Fruit fly (Drosophila melanogaster): Measurements from ENCODE around the gene CG3402.

Gene CG3402

DNA sequence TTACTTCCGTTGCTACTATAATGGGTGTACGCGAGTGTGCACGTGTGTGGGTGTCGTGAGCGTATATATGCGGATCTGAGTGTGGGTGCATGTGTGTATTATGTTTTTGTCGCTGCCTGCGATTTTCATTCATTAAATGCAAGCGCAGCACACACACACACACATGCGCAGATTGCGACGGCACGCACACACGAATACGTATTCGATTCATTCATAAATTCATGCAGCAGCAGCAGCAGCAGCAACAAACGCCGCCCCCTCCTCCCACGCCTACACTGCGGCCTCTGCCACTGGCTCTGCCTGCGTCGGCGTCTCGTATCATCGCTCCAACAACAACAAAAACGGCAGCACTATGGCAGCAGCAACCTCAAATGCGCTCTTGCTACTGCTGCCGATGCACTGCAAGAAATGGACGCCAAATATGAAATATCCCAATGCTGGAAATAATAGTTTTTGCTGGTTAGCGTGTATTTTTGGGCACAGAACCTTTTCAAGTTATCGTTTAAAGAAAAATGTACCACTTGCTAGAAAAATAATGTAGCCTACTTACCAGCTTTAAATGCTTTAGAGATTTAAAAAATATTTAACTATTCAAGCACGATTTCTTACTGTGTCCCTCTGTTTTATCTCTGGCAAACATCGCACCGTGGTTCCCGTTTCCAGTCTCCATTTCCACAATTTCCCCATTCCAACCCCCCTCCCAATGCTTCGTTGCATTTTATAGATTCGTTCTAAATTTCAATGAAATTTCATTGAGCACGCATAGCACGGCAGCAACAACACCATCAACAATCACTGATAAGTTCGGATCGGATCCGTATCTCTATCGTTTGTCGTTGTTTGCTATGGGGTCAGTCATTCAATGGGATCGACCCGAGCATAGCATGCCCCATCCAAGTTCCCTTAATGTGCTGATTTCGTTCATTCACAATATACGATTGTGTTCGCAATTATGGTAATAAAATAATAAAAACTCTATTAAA, 19.1 kb downstream of the CG3402 start (continued):
- TF ChIP-seq E2f2 (GFP tag; IDR thresholded peaks at IDR 0.05) (peak; percentile 59; the same call in 1 of the 2 replicates), Oaz (GFP tag; IDR thresholded peaks at IDR 0.05) (peak; percentile 5; the same call in 1 of the 2 replicates), CG5953 (GFP tag; IDR thresholded peaks at IDR 0.05) (peak; percentile 78), wdn (GFP tag; IDR thresholded peaks at IDR 0.05) (0 out of 2 replicates have a peak, but pooled peaks have one; percentile 5), sob (GFP tag; IDR thresholded peaks at IDR 0.05) (peak; percentile 67; the same call in 1 of the 2 replicates), CG17829 (tag; optimal IDR thresholded peaks at IDR 0.05) (peak; percentile 90), CG2875 (GFP tag; optimal IDR thresholded peaks at IDR 0.05) (peak; percentile 91), sc (optimal IDR thresholded peaks at IDR 0.05) (no peak), sc (GFP tag; optimal IDR thresholded peaks at IDR 0.05) (peak; percentile 88), emc (GFP tag; optimal IDR thresholded peaks at IDR 0.05) (no peak), lola (GFP tag; optimal IDR thresholded peaks at IDR 0.05) (peak in 1 of 3 experiments; percentile 89), CG33213 (GFP tag; optimal IDR thresholded peaks at IDR 0.05) (peak; percentile 72), Usf (GFP tag; optimal IDR thresholded peaks at IDR 0.05) (peak; percentile 56), dpn (GFP tag; optimal IDR thresholded peaks at IDR 0.05) (peak; percentile 40 to 82), sna (GFP tag; IDR thresholded peaks at IDR 0.05; ENCODE audit: partially characterized antibody) (no peak), CG4282 (GFP tag; optimal IDR thresholded peaks at IDR 0.05) (peak; percentile 12), CG15011 (GFP tag; optimal IDR thresholded peaks at IDR 0.05) (peak; percentile 55), Myb (GFP tag; optimal IDR thresholded peaks at IDR 0.05) (peak; percentile 59), br (optimal IDR thresholded peaks at IDR 0.05) (no peak), Hsf (GFP tag; optimal IDR thresholded peaks at IDR 0.05) (peak; percentile 87), CG12299 (tag; optimal IDR thresholded peaks at IDR 0.05) (peak; percentile 37), insv (GFP tag; optimal IDR thresholded peaks at IDR 0.05) (peak in 1 of 2 experiments; percentile 15), CG8765 (GFP tag; IDR thresholded peaks at IDR 0.05) (peak; percentile 57; the same call in 1 of the 2 replicates), CG4617 (GFP tag; optimal IDR thresholded peaks at IDR 0.05; ENCODE audit: borderline replicate concordance) (peak; percentile 71), slbo (GFP tag; IDR thresholded peaks at IDR 0.05) (peak; percentile 49)

dm6 chr3L:632058-632457, 20.6 kb downstream of the CG3402 start:
- TF ChIP-seq chm (GFP tag; IDR thresholded peaks at IDR 0.05) = 0 out of 2 replicates have a peak, but pooled peaks have one; percentile 23
- no peak for TF ChIP-seq otp (GFP tag; IDR thresholded peaks at IDR 0.05)
- TF ChIP-seq CG12071 (GFP tag; optimal IDR thresholded peaks at IDR 0.05) = no peak
- no peak; the same call in 2 of the 3 replicates for TF ChIP-seq CG2199 (GFP tag; IDR thresholded peaks at IDR 0.05)
- TF ChIP-seq chinmo (GFP tag; IDR thresholded peaks at IDR 0.05; ENCODE audit: partially characterized antibody) = peak; percentile 80; the same call in 1 of the 4 replicates
- no peak for TF ChIP-seq cas (GFP tag; IDR thresholded peaks at IDR 0.05)
- no peak for TF ChIP-seq CG14050 (GFP tag; IDR thresholded peaks at IDR 0.05)
- no peak for TF ChIP-seq CG11085 (GFP tag; IDR thresholded peaks at IDR 0.05)
- no peak for TF ChIP-seq CG2129 (GFP tag; IDR thresholded peaks at IDR 0.05; ENCODE audit: partially characterized antibody)
- TF ChIP-seq CG10543 (GFP tag; optimal IDR thresholded peaks at IDR 0.05) = peak; percentile 91
- no peak for TF ChIP-seq wek (GFP tag; optimal IDR thresholded peaks at IDR 0.05)
- no peak for TF ChIP-seq Doc3 (GFP tag; IDR thresholded peaks at IDR 0.05; ENCODE audit: partially characterized antibody)
- peak; percentile 32; the same call in 1 of the 2 replicates for TF ChIP-seq CG32532 (GFP tag; IDR thresholded peaks at IDR 0.05)
- peak; percentile 12; the same call in 1 of the 2 replicates for TF ChIP-seq Atf6 (GFP tag; IDR thresholded peaks at IDR 0.05)
- TF ChIP-seq lola (GFP tag; optimal IDR thresholded peaks at IDR 0.05) = no peak
- TF ChIP-seq CG18619 (GFP tag; optimal IDR thresholded peaks at IDR 0.05) = no peak
- no peak for TF ChIP-seq dimm (GFP tag; IDR thresholded peaks at IDR 0.05)
- TF ChIP-seq Atf3 (GFP tag; optimal IDR thresholded peaks at IDR 0.05) = no peak
- no peak for TF ChIP-seq Optix (GFP tag; IDR thresholded peaks at IDR 0.05)
- no peak for TF ChIP-seq CG17186 (GFP tag; optimal IDR thresholded peaks at IDR 0.05)
- no peak for TF ChIP-seq nmo (GFP tag; optimal IDR thresholded peaks at IDR 0.05)
- peak; percentile 11 for TF ChIP-seq Deaf1 (tag; optimal IDR thresholded peaks at IDR 0.05)
- peak; percentile 81 for TF ChIP-seq ftz-f1 (GFP tag; optimal IDR thresholded peaks at IDR 0.05)
- no peak for TF ChIP-seq ken (GFP tag; IDR thresholded peaks at IDR 0.05)
- TF ChIP-seq peb (GFP tag; IDR thresholded peaks at IDR 0.05) = no peak

All from whole organism, embryonic.